Fruit fly (Drosophila melanogaster): ENCODE results near the gene ro.

DNA sequence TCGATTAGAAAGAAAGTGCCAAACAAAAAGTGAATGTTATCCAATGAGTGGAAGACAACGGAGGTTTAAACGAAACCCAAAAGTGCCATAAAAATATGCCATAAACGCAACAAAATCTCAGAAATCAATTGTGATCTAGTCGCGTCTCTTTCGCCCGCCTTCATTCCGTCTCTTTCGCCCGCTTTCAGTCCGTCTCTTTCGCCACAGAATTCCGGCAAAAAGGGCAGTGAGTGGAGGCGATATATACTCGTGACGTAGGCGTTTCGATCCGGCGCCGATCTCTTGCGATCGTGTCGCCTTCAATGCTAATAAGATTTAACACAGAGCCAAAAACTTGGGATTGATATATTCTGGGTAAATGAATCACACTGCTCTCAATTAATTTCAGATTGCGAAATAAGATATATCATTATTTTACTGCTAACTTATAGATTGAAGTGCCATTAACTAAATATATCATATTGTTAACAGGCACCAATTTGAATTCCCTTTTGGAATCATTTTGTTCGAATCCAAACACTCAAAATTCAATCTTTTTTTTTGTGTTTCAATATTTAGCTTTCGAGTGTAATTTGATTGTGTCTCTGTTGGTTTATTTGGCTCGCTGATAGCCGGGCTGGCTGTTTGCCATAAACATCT, 7.2 kb upstream of the ro start:
- no peak for TF ChIP-seq CG7372 (GFP tag; IDR thresholded peaks at IDR 0.05)
- no peak for TF ChIP-seq Dll (GFP tag; IDR thresholded peaks at IDR 0.05; ENCODE audit: partially characterized antibody)
- peak; percentile 59 for TF ChIP-seq CG11504 (tag; optimal IDR thresholded peaks at IDR 0.05)
- TF ChIP-seq pan (optimal IDR thresholded peaks at IDR 0.05), result no peak
- peak in 1 of 2 experiments; percentile 62 for TF ChIP-seq pan (GFP tag; optimal IDR thresholded peaks at IDR 0.05 in 1 of 2, IDR thresholded peaks at IDR 0.05 in 1 of 2)
- TF ChIP-seq CG15479 (GFP tag; optimal IDR thresholded peaks at IDR 0.05), result no peak
- TF ChIP-seq Ets65A (GFP tag), result peak; percentile 2
- no peak for TF ChIP-seq CG11456 (GFP tag; IDR thresholded peaks at IDR 0.05)
- no peak for TF ChIP-seq bbx (GFP tag; IDR thresholded peaks at IDR 0.05; ENCODE audit: partially characterized antibody)
- no peak for TF ChIP-seq Six4 (GFP tag; optimal IDR thresholded peaks at IDR 0.05)
- TF ChIP-seq chinmo (GFP tag; IDR thresholded peaks at IDR 0.05; ENCODE audit: partially characterized antibody), result no peak
- TF ChIP-seq CG12391 (tag; optimal IDR thresholded peaks at IDR 0.05), result peak; percentile 57
- TF ChIP-seq usp (GFP tag; optimal IDR thresholded peaks at IDR 0.05), result no peak

Measured in whole organism, embryonic.